Worm (Caenorhabditis elegans) whole organism, young adult: ENCODE results near the gene dep-1.
A peak's percentile ranks its signal among the peaks of the same experiment; 100 is the strongest.

Source experiments
- C17E4.6 ChIP-seq: fragments of 200-800 bp; sonication (Bioruptor generic); IDR thresholded peaks from 2 replicates; pipeline ENCODE4 v1.3.6; 2022; ENCODE audit warnings: missing genetic modification reagents, missing genetic modification characterization, missing compliant biosample characterization
- F39B2.1 ChIP-seq: fragments of 200-800 bp; sonication (Bioruptor generic); IDR thresholded peaks from 2 replicates; pipeline ENCODE4 v1.3.6; 2022; ENCODE audit warnings: missing genetic modification reagents, missing genetic modification characterization, missing compliant biosample characterization
- F57C9.4 ChIP-seq: sonication (generic microtip); optimal IDR thresholded peaks from 2 replicates; lab custom pipeline; 2017; ENCODE audit warnings: mild to moderate bottlenecking, missing genetic modification characterization, missing compliant biosample characterization
- K11D2.4 ChIP-seq: fragments of 200-800 bp; sonication (Bioruptor generic); IDR thresholded peaks from 2 replicates; pipeline ENCODE4 v1.3.6; 2022; ENCODE audit warnings: missing genetic modification reagents, missing genetic modification characterization, missing compliant biosample characterization
- K12H6.12 ChIP-seq: fragments of 200-800 bp; sonication (Bioruptor generic); optimal IDR thresholded peaks from 2 replicates; lab custom pipeline; 2018; ENCODE audit warnings: mild to moderate bottlenecking, missing genetic modification characterization, missing compliant biosample characterization
- Y53F4B.3 ChIP-seq: fragments of 200-800 bp; sonication (Bioruptor generic); IDR thresholded peaks from 2 replicates; pipeline ENCODE4 v1.3.6; 2022; ENCODE audit warnings: missing genetic modification reagents, missing genetic modification characterization, missing compliant biosample characterization
- Y53G8AR.9 ChIP-seq: fragments of 200-800 bp; sonication (Bioruptor generic); conservative IDR thresholded peaks from 2 replicates; pipeline ENCODE4 v1.3.6; 2022; ENCODE audit warnings: missing genetic modification reagents, missing genetic modification characterization, missing compliant biosample characterization
- Y67H2A.10 ChIP-seq: fragments of 200-800 bp; sonication (Bioruptor generic); conservative IDR thresholded peaks from 2 replicates; pipeline ENCODE4 v1.3.6; 2022; ENCODE audit warnings: missing genetic modification reagents, missing genetic modification characterization, missing compliant biosample characterization
- ZK185.1 ChIP-seq: sonication (generic microtip); optimal IDR thresholded peaks from 2 replicates; lab custom pipeline; 2016; ENCODE audit warnings: mild to moderate bottlenecking, missing genetic modification characterization, missing compliant biosample characterization; ENCODE audit not compliant: poor library complexity, severe bottlenecking
- ama-1 ChIP-seq, 3 experiments: fragments of 150-350 bp in 1 of 3; sonication (generic microtip) in 2 of 3; optimal IDR thresholded peaks; 2 replicates each; lab custom pipeline; 2014 to 2018; ENCODE audit warnings: missing biosample characterization in 2 of 3, missing genetic modification characterization in 2 of 3, missing genetic modification reagents in 2 of 3
- aptf-2 ChIP-seq: fragments of 200-800 bp; sonication (Bioruptor generic); conservative IDR thresholded peaks from 2 replicates; pipeline ENCODE4 v1.3.6; 2022; ENCODE audit warnings: missing genetic modification reagents, missing genetic modification characterization, missing compliant biosample characterization
- attf-5 ChIP-seq: fragments of 200-800 bp; sonication (Bioruptor generic); optimal IDR thresholded peaks from 2 replicates; lab custom pipeline; 2018; ENCODE audit warnings: mild to moderate bottlenecking, missing genetic modification characterization, missing compliant biosample characterization
- ccch-3 ChIP-seq: fragments of 200-800 bp; sonication (Bioruptor generic); optimal IDR thresholded peaks from 2 replicates; lab custom pipeline; 2018; ENCODE audit warnings: mild to moderate bottlenecking, missing genetic modification characterization, missing compliant biosample characterization
- ceh-100 ChIP-seq: fragments of 200-800 bp; sonication (Bioruptor generic); IDR thresholded peaks from 2 replicates; pipeline ENCODE4 v1.3.6; 2022; ENCODE audit warnings: missing genetic modification reagents, missing genetic modification characterization, missing compliant biosample characterization
- chd-7 ChIP-seq: sonication (generic microtip); optimal IDR thresholded peaks from 2 replicates; lab custom pipeline; 2016; ENCODE audit warnings: mild to moderate bottlenecking, missing genetic modification characterization, moderate library complexity, missing compliant biosample characterization
- dox-1 ChIP-seq: fragments of 200-800 bp; sonication (Bioruptor generic); IDR thresholded peaks from 2 replicates; pipeline ENCODE4 v1.3.6; 2022; ENCODE audit warnings: missing genetic modification reagents, missing genetic modification characterization, missing compliant biosample characterization
- dpl-1 ChIP-seq: fragments of 150-350 bp; optimal IDR thresholded peaks from 2 replicates; lab custom pipeline; 2014; ENCODE audit warnings: missing biosample characterization, missing genetic modification reagents, missing genetic modification characterization
- efl-1 ChIP-seq: fragments of 150-350 bp; optimal IDR thresholded peaks from 2 replicates; lab custom pipeline; 2014; ENCODE audit warnings: missing biosample characterization, missing genetic modification reagents, missing genetic modification characterization
- egl-44 ChIP-seq: fragments of 200-800 bp; sonication (Bioruptor generic); IDR thresholded peaks from 2 replicates; pipeline ENCODE4 v1.3.6; 2022; ENCODE audit warnings: missing genetic modification reagents, missing genetic modification characterization, missing compliant biosample characterization
- egrh-3 ChIP-seq: fragments of 200-800 bp; sonication (Bioruptor generic); IDR thresholded peaks from 2 replicates; pipeline ENCODE4 v1.3.6; 2022; ENCODE audit warnings: missing genetic modification reagents, missing genetic modification characterization, missing compliant biosample characterization
- fkh-3 ChIP-seq: sonication (generic microtip); optimal IDR thresholded peaks from 2 replicates; lab custom pipeline; 2016; ENCODE audit warnings: mild to moderate bottlenecking, missing genetic modification characterization, missing compliant biosample characterization
- gei-17 ChIP-seq: fragments of 200-800 bp; sonication (Bioruptor generic); optimal IDR thresholded peaks from 2 replicates; lab custom pipeline; 2018; ENCODE audit warnings: mild to moderate bottlenecking, missing genetic modification characterization, missing compliant biosample characterization
- hlh-26 ChIP-seq: fragments of 200-800 bp; sonication (Bioruptor generic); conservative IDR thresholded peaks from 2 replicates; pipeline ENCODE4 v1.3.6; 2022; ENCODE audit warnings: missing genetic modification reagents, missing genetic modification characterization, missing compliant biosample characterization
- hmg-20 ChIP-seq: fragments of 200-800 bp; sonication (Bioruptor generic); IDR thresholded peaks from 2 replicates; pipeline ENCODE4 v1.3.6; 2022; ENCODE audit warnings: missing genetic modification reagents, missing genetic modification characterization, missing compliant biosample characterization
- hsf-1 ChIP-seq: fragments of 200-800 bp; sonication (Bioruptor generic); IDR thresholded peaks from 2 replicates; pipeline ENCODE4 v1.3.6; 2022; ENCODE audit warnings: missing genetic modification reagents, missing genetic modification characterization, missing compliant biosample characterization
- let-607 ChIP-seq, 2 experiments: fragments of 200-800 bp in 1 of 2; sonication (Bioruptor generic) in 1 of 2; sonication (generic microtip) in 1 of 2; optimal IDR thresholded peaks; 2 replicates each; lab custom pipeline; 2016 to 2018; ENCODE audit warnings: mild to moderate bottlenecking in 2 of 2, missing compliant biosample characterization in 2 of 2, missing genetic modification characterization in 2 of 2, moderate library complexity in 2 of 2, missing genotype in 1 of 2
- lin-26 ChIP-seq: fragments of 200-800 bp; sonication (Bioruptor generic); IDR thresholded peaks from 2 replicates; pipeline ENCODE4 v1.3.6; 2022; ENCODE audit warnings: missing genetic modification reagents, missing genetic modification characterization, missing compliant biosample characterization
- lin-40 ChIP-seq: sonication (generic microtip); optimal IDR thresholded peaks from 2 replicates; lab custom pipeline; 2016; ENCODE audit warnings: missing genetic modification characterization, mild to moderate bottlenecking, missing compliant biosample characterization, missing genotype, missing genetic modification reagents
- madf-10 ChIP-seq: sonication (generic microtip); optimal IDR thresholded peaks from 2 replicates; lab custom pipeline; 2016; ENCODE audit warnings: mild to moderate bottlenecking, missing genetic modification characterization, missing compliant biosample characterization
- mel-28 ChIP-seq: sonication (generic microtip); optimal IDR thresholded peaks from 2 replicates; lab custom pipeline; 2016; ENCODE audit warnings: borderline replicate concordance, mild to moderate bottlenecking, missing genetic modification characterization, missing compliant biosample characterization
- mes-4 ChIP-seq: sonication (generic microtip); optimal IDR thresholded peaks from 2 replicates; lab custom pipeline; 2016; ENCODE audit warnings: missing genotype, missing genetic modification characterization, missing compliant biosample characterization
- nfya-2 ChIP-seq: fragments of 200-800 bp; sonication (Bioruptor generic); IDR thresholded peaks from 2 replicates; pipeline ENCODE4 v1.3.6; 2022; ENCODE audit warnings: missing genetic modification reagents, missing genetic modification characterization, missing compliant biosample characterization
- nhr-80 ChIP-seq: sonication (generic microtip); optimal IDR thresholded peaks from 2 replicates; lab custom pipeline; 2016; ENCODE audit warnings: missing genetic modification characterization, missing compliant biosample characterization
- nhr-90 ChIP-seq: sonication (generic microtip); optimal IDR thresholded peaks from 2 replicates; lab custom pipeline; 2016; ENCODE audit warnings: missing genotype, mild to moderate bottlenecking, missing genetic modification characterization, missing compliant biosample characterization
- repo-1 ChIP-seq: sonication (generic microtip); optimal IDR thresholded peaks from 2 replicates; lab custom pipeline; 2017; ENCODE audit warnings: mild to moderate bottlenecking, missing genetic modification characterization, missing compliant biosample characterization
- sdz-38 ChIP-seq: sonication (generic microtip); optimal IDR thresholded peaks from 2 replicates; lab custom pipeline; 2016; ENCODE audit warnings: missing genotype, missing genetic modification characterization, missing compliant biosample characterization
- snpc-3.4 ChIP-seq: sonication (generic microtip); optimal IDR thresholded peaks from 2 replicates; lab custom pipeline; 2017; ENCODE audit warnings: missing genetic modification characterization, mild to moderate bottlenecking, missing compliant biosample characterization, antibody characterized with exemption, moderate library complexity, missing genotype, missing genetic modification reagents
- somi-1 ChIP-seq: fragments of 200-800 bp; sonication (Bioruptor generic); optimal IDR thresholded peaks from 2 replicates; lab custom pipeline; 2018; ENCODE audit warnings: mild to moderate bottlenecking, missing genetic modification characterization, missing compliant biosample characterization
- sptf-2 ChIP-seq: fragments of 200-800 bp; sonication (Bioruptor generic); optimal IDR thresholded peaks from 2 replicates; lab custom pipeline; 2018; ENCODE audit warnings: mild to moderate bottlenecking, missing genetic modification characterization, missing compliant biosample characterization
- tbx-9 ChIP-seq: sonication (generic microtip); optimal IDR thresholded peaks from 2 replicates; lab custom pipeline; 2016; ENCODE audit warnings: borderline replicate concordance, missing genetic modification characterization, inconsistent platforms, missing compliant biosample characterization
- zfh-2 ChIP-seq: fragments of 200-800 bp; sonication (Bioruptor generic); conservative IDR thresholded peaks from 2 replicates; pipeline ENCODE4 v1.3.6; 2022; ENCODE audit warnings: missing genetic modification reagents, missing genetic modification characterization, missing compliant biosample characterization
- ztf-25 ChIP-seq: fragments of 200-800 bp; sonication (Bioruptor generic); IDR thresholded peaks from 2 replicates; pipeline ENCODE4 v1.3.6; 2022; ENCODE audit warnings: missing genetic modification reagents, missing genetic modification characterization, missing compliant biosample characterization
- ztf-28 ChIP-seq: fragments of 200-800 bp; sonication (Bioruptor generic); IDR thresholded peaks from 2 replicates; pipeline ENCODE4 v1.3.6; 2022; ENCODE audit warnings: missing genetic modification reagents, missing genetic modification characterization, missing compliant biosample characterization

dep-1 gene

DNA sequence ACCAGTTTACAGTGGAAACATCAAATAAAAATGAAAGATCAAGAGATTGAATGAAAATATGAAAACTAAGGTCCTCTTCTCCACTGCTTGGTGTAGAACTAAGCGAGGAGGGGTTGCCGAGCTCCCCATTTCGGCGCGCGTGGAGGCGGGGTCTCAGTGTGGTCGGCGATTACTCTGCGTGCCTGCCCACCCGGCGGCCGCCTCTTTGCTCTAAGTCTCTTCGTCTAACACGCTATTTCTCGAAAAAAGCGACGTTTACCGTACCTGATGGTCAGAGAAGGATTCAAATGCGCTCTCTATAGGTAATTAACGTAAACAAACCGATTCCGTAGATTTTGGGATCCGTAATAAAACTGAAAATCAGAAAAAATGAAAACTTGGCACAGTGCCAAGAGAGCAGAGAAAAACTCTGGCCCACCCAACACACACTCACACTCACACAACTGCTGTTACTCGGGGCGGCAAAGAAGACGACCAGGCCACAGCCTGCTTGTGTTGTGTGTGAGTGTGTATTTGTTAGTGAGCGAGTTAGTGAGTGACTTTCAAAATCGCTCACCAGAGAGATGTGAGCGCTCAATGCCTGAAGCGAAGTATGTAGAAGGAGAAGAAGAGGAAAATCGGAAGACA is 42.1 kb upstream of the dep-1 start (continued):
- TF ChIP-seq madf-10 (tag; lab: Kevin White, UChicago) (peak; percentile 90), hlh-26 (GFP tag; lab: Robert Waterston, UW) (no peak), ama-1 (optimal IDR thresholded peaks at IDR 0.05; lab: Kevin White, UChicago) (no peak), ama-1 (GFP tag; optimal IDR thresholded peaks at IDR 0.05; lab: Kevin White, UChicago) (no peak)
- TF ChIP-seq, all 124 proteins: peak for 25

DNA sequence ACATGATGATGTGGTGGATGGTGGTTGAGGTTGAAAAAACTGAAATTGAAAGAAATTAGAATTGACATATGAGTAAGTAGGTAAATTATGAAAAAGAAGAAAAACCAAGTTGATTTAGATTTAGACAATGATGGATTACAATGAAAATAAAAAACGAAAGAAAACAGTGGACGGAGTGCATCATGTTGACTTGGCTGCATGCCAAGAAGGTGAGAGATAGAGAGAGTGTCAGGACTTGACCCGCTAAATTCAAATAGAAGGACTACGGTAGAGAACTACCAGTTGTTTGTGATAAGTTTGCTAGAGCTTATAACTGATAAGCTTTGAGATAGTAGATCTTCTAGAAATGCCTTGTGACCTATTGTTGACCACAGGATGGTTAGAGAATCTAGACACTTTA is 41.5 kb upstream of the dep-1 start, which contains the start of gene T24B8.3:
Gene T24B8.3, minus strand, starts transcription at position 39 of the 400 bp plus-strand sequence.
- TF ChIP-seq Y67H2A.10 (GFP tag; lab: Robert Waterston, UW) (no peak), gei-17 (GFP tag; lab: Kevin White, UChicago) (no peak), nhr-80 (tag; lab: Kevin White, UChicago) (no peak), attf-5 (GFP tag; lab: Kevin White, UChicago) (no peak), K12H6.12 (no peak), F39B2.1 (GFP tag; lab: Robert Waterston, UW) (no peak), repo-1 (tag; lab: Kevin White, UChicago) (no peak), zfh-2 (GFP tag; lab: Robert Waterston, UW) (no peak)
- TF ChIP-seq, all 124 proteins: peak for 0

DNA sequence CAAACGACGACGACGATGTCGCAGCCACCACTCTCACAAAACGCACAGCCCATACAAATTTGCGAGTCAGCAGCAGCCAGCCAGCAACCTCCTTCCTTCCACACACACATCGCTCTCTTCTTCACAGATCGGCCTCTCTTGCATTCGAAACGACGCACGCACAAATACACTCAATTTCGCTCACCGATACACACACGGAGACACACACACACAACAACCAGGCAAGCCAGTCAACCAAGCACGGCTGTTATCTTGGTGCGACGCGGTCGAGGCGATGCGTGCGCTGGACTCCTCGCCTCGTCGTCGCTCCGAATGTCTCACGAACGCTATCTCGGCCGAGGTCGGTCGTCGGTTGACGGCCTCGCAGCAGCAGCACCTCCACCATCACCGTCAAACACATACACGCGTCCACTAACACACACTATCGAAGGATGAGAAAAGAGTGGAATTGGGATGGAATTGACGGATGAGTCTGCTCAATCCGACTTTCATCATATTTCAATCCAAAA is 40.8 kb upstream of the dep-1 start:
- TF ChIP-seq hsf-1: 0 out of 2 replicates have a peak, but pooled peaks have one; percentile 35
- peak; percentile 85 for TF ChIP-seq chd-7 (tag; lab: Kevin White, UChicago)
- no peak for TF ChIP-seq sdz-38 (tag; lab: Kevin White, UChicago)
- TF ChIP-seq ZK185.1 (tag; lab: Kevin White, UChicago): peak; percentile 61
- peak; percentile 60 for TF ChIP-seq nhr-90 (tag; lab: Kevin White, UChicago)
- no peak for TF ChIP-seq Y53G8AR.9
- TF ChIP-seq aptf-2 (GFP tag; lab: Robert Waterston, UW): no peak
- no peak for TF ChIP-seq efl-1 (GFP tag; lab: Kevin White, UChicago)
- TF ChIP-seq nfya-2 (GFP tag; lab: Robert Waterston, UW): no peak
- no peak for TF ChIP-seq snpc-3.4 (tag; lab: Kevin White, UChicago)
- TF ChIP-seq lin-40 (tag; lab: Kevin White, UChicago): peak; percentile 83
- TF ChIP-seq mel-28 (tag; lab: Kevin White, UChicago): no peak
- TF ChIP-seq dpl-1: no peak
- no peak for TF ChIP-seq Y53F4B.3
- TF ChIP-seq somi-1 (GFP tag; lab: Kevin White, UChicago): peak; percentile 75
- TF ChIP-seq dox-1 (GFP tag; lab: Robert Waterston, UW): peak; percentile 89
- 0 out of 2 replicates have a peak, but pooled peaks have one; percentile 32 for TF ChIP-seq C17E4.6 (GFP tag; lab: Robert Waterston, UW)
- TF ChIP-seq tbx-9: no peak
- TF ChIP-seq egrh-3 (GFP tag; lab: Robert Waterston, UW): peak; percentile 87
- TF ChIP-seq mes-4 (tag; lab: Kevin White, UChicago): no peak
- 0 out of 2 replicates have a peak, but pooled peaks have one; percentile 45 for TF ChIP-seq egl-44 (GFP tag; lab: Robert Waterston, UW)
- TF ChIP-seq K12H6.12: peak; percentile 91
- no peak for TF ChIP-seq sptf-2 (GFP tag; lab: Kevin White, UChicago)
- no peak for TF ChIP-seq lin-26 (GFP tag; lab: Robert Waterston, UW)
- peak; percentile 85 for TF ChIP-seq K11D2.4 (GFP tag; lab: Robert Waterston, UW)
- TF ChIP-seq ztf-25 (GFP tag; lab: Robert Waterston, UW): no peak
- 0 out of 2 replicates have a peak, but pooled peaks have one; percentile 8 for TF ChIP-seq hmg-20
- TF ChIP-seq ztf-28: no peak
- TF ChIP-seq fkh-3 (tag; lab: Kevin White, UChicago): no peak
- TF ChIP-seq ccch-3: no peak
- peak; percentile 69 to 86 for TF ChIP-seq let-607 (tag; optimal IDR thresholded peaks at IDR 0.05; lab: Kevin White, UChicago)
- TF ChIP-seq F57C9.4 (tag; lab: Kevin White, UChicago): no peak
- 0 out of 2 replicates have a peak, but pooled peaks have one; percentile 12 for TF ChIP-seq ceh-100
